Worm (Caenorhabditis elegans) whole organism, L1 larva: ENCODE results near the gene T05C1.1.

Experiments used
- efl-1 ChIP-seq, 4 experiments: fragments of 150-350 bp; optimal IDR thresholded peaks in 3 of 4; peaks in 1 of 4; 1 replicate in 1 of 4; 2 replicates in 3 of 4; lab custom pipeline; 2014; ENCODE audit warnings: missing biosample characterization in 2 of 4, missing genetic modification characterization in 2 of 4, missing genetic modification reagents in 2 of 4
- egl-27 ChIP-seq, 2 experiments: fragments of 150-350 bp in 1 of 2; sonication (generic microtip); optimal IDR thresholded peaks; 3 replicates each; lab custom pipeline; 2017 to 2018; ENCODE audit warnings: missing biosample characterization in 2 of 2, missing genetic modification characterization in 2 of 2, missing genetic modification reagents in 2 of 2
- fkh-10 ChIP-seq: sonication (generic microtip); optimal IDR thresholded peaks from 2 replicates; lab custom pipeline; 2017; ENCODE audit warnings: missing biosample characterization, missing genetic modification reagents, missing genetic modification characterization
- hpl-2 ChIP-seq: fragments of 150-350 bp; optimal IDR thresholded peaks from 2 replicates; lab custom pipeline; 2014; ENCODE audit warnings: missing biosample characterization, missing genetic modification reagents, missing genetic modification characterization
- mep-1 ChIP-seq: fragments of 150-350 bp; optimal IDR thresholded peaks from 2 replicates; lab custom pipeline; 2014; ENCODE audit warnings: missing biosample characterization, missing genetic modification characterization
- nhr-12 ChIP-seq: sonication (generic microtip); optimal IDR thresholded peaks from 2 replicates; lab custom pipeline; 2017; ENCODE audit warnings: missing biosample characterization, missing genetic modification characterization
- nhr-237 ChIP-seq: fragments of 150-350 bp; optimal IDR thresholded peaks from 2 replicates; lab custom pipeline; 2014; ENCODE audit warnings: missing biosample characterization, missing genetic modification characterization
- nhr-28 ChIP-seq: fragments of 150-350 bp; optimal IDR thresholded peaks from 2 replicates; lab custom pipeline; 2014; ENCODE audit warnings: missing biosample characterization, missing genetic modification characterization
- nhr-47 ChIP-seq: sonication (generic microtip); optimal IDR thresholded peaks from 2 replicates; lab custom pipeline; 2016; ENCODE audit warnings: mild to moderate bottlenecking, missing genetic modification characterization, moderate library complexity, missing compliant biosample characterization
- nhr-90 ChIP-seq: sonication (generic microtip); optimal IDR thresholded peaks from 2 replicates; lab custom pipeline; 2016; ENCODE audit warnings: mild to moderate bottlenecking, missing genetic modification characterization, missing compliant biosample characterization; ENCODE audit not compliant: poor library complexity

- no peak for TF ChIP-seq mep-1
- no peak for TF ChIP-seq nhr-90 (tag; lab: Kevin White, UChicago)
- no peak for TF ChIP-seq nhr-28 (tag; lab: Kevin White, UChicago)
- TF ChIP-seq efl-1 (optimal IDR thresholded peaks at IDR 0.05; lab: Kevin White, UChicago) = no peak
- no peak for TF ChIP-seq efl-1 (GFP tag; optimal IDR thresholded peaks at IDR 0.05 in 1 of 2; lab: Kevin White, UChicago)
- no peak for TF ChIP-seq nhr-47 (tag; lab: Kevin White, UChicago)
- no peak for TF ChIP-seq nhr-12 (tag; lab: Kevin White, UChicago)
- no peak for TF ChIP-seq nhr-237 (tag; lab: Kevin White, UChicago)
- TF ChIP-seq hpl-2 (GFP tag; lab: Kevin White, UChicago) = no peak
- no peak for TF ChIP-seq egl-27 (tag; optimal IDR thresholded peaks at IDR 0.05; lab: Kevin White, UChicago)
- no peak for TF ChIP-seq fkh-10 (GFP tag; lab: Kevin White, UChicago)
These were observed 46.8 kb downstream of the T05C1.1 start for ce11 chrII:4525185-4525584.
